Worm (Caenorhabditis elegans) whole organism, young adult: ENCODE measurements around the gene trpp-9.

Source experiments
- B0261.1 ChIP-seq: sonication (generic microtip); optimal IDR thresholded peaks from 2 replicates; lab custom pipeline; 2016; ENCODE audit warnings: mild to moderate bottlenecking, missing genetic modification characterization, moderate library complexity, missing compliant biosample characterization
- B0336.3 ChIP-seq: fragments of 200-800 bp; sonication (Bioruptor generic); IDR thresholded peaks from 2 replicates; pipeline ENCODE4 v1.3.6; 2022; ENCODE audit warnings: missing genetic modification characterization, missing compliant biosample characterization
- C06A6.2 ChIP-seq: fragments of 200-800 bp; sonication (Bioruptor generic); conservative IDR thresholded peaks from 2 replicates; pipeline ENCODE4 v1.3.6; 2022; ENCODE audit warnings: missing genetic modification characterization, missing compliant biosample characterization
- D2030.7 ChIP-seq: fragments of 200-800 bp; sonication (Bioruptor generic); IDR thresholded peaks from 2 replicates; pipeline ENCODE4 v1.3.6; 2022; ENCODE audit warnings: missing genetic modification reagents, missing genetic modification characterization, missing compliant biosample characterization
- F33H1.4 ChIP-seq: fragments of 200-800 bp; sonication (Bioruptor generic); IDR thresholded peaks from 2 replicates; pipeline ENCODE4 v1.3.6; 2022; ENCODE audit warnings: missing genetic modification reagents, missing genetic modification characterization, missing compliant biosample characterization
- F52B5.7 ChIP-seq: sonication (generic microtip); optimal IDR thresholded peaks from 2 replicates; lab custom pipeline; 2016; ENCODE audit warnings: mild to moderate bottlenecking, missing genetic modification characterization, missing compliant biosample characterization
- Y53G8AR.9 ChIP-seq: fragments of 200-800 bp; sonication (Bioruptor generic); conservative IDR thresholded peaks from 2 replicates; pipeline ENCODE4 v1.3.6; 2022; ENCODE audit warnings: missing genetic modification reagents, missing genetic modification characterization, missing compliant biosample characterization
- Y56A3A.18 ChIP-seq: fragments of 200-800 bp; sonication (Bioruptor generic); IDR thresholded peaks from 2 replicates; pipeline ENCODE4 v1.3.6; 2022; ENCODE audit warnings: missing genetic modification reagents, missing genetic modification characterization, missing compliant biosample characterization
- Y67H2A.10 ChIP-seq: fragments of 200-800 bp; sonication (Bioruptor generic); conservative IDR thresholded peaks from 2 replicates; pipeline ENCODE4 v1.3.6; 2022; ENCODE audit warnings: missing genetic modification reagents, missing genetic modification characterization, missing compliant biosample characterization
- Y79H2A.3 ChIP-seq: fragments of 200-800 bp; sonication (Bioruptor generic); conservative IDR thresholded peaks from 2 replicates; pipeline ENCODE4 v1.3.6; 2022; ENCODE audit warnings: missing genetic modification reagents, missing genetic modification characterization, missing compliant biosample characterization
- Y95B8A.8 ChIP-seq: fragments of 200-800 bp; sonication (Bioruptor generic); IDR thresholded peaks from 2 replicates; pipeline ENCODE4 v1.3.6; 2022; ENCODE audit warnings: missing genetic modification reagents, missing genetic modification characterization, missing compliant biosample characterization
- ama-1 ChIP-seq, 3 experiments: fragments of 150-350 bp in 1 of 3; sonication (generic microtip) in 2 of 3; optimal IDR thresholded peaks; 2 replicates each; lab custom pipeline; 2014 to 2018; ENCODE audit warnings: missing biosample characterization in 2 of 3, missing genetic modification characterization in 2 of 3, missing genetic modification reagents in 2 of 3
- aptf-3 ChIP-seq: fragments of 200-800 bp; sonication (Bioruptor generic); IDR thresholded peaks from 2 replicates; pipeline ENCODE4 v1.3.6; 2022; ENCODE audit warnings: missing genetic modification characterization, missing compliant biosample characterization
- athp-1 ChIP-seq: sonication (generic microtip); optimal IDR thresholded peaks from 2 replicates; lab custom pipeline; 2017; ENCODE audit warnings: mild to moderate bottlenecking, missing genetic modification characterization, missing compliant biosample characterization
- cebp-1 ChIP-seq, 2 experiments: fragments of 200-800 bp in 1 of 2; sonication (Bioruptor generic) in 1 of 2; sonication (generic microtip) in 1 of 2; IDR thresholded peaks in 1 of 2; optimal IDR thresholded peaks in 1 of 2; 2 replicates each; pipeline versions ENCODE4 v1.3.6 to Lab custom; 2017 to 2022; ENCODE audit warnings: missing compliant biosample characterization in 2 of 2, missing genetic modification characterization in 2 of 2, mild to moderate bottlenecking in 1 of 2, missing genetic modification reagents in 1 of 2, moderate library complexity in 1 of 2
- ceh-100 ChIP-seq: fragments of 200-800 bp; sonication (Bioruptor generic); IDR thresholded peaks from 2 replicates; pipeline ENCODE4 v1.3.6; 2022; ENCODE audit warnings: missing genetic modification reagents, missing genetic modification characterization, missing compliant biosample characterization
- chd-7 ChIP-seq: sonication (generic microtip); optimal IDR thresholded peaks from 2 replicates; lab custom pipeline; 2016; ENCODE audit warnings: mild to moderate bottlenecking, missing genetic modification characterization, moderate library complexity, missing compliant biosample characterization
- dox-1 ChIP-seq: fragments of 200-800 bp; sonication (Bioruptor generic); IDR thresholded peaks from 2 replicates; pipeline ENCODE4 v1.3.6; 2022; ENCODE audit warnings: missing genetic modification reagents, missing genetic modification characterization, missing compliant biosample characterization
- egl-44 ChIP-seq: fragments of 200-800 bp; sonication (Bioruptor generic); IDR thresholded peaks from 2 replicates; pipeline ENCODE4 v1.3.6; 2022; ENCODE audit warnings: missing genetic modification reagents, missing genetic modification characterization, missing compliant biosample characterization
- ekl-4 ChIP-seq: fragments of 200-800 bp; sonication (Bioruptor generic); IDR thresholded peaks from 2 replicates; pipeline ENCODE4 v1.3.6; 2022; ENCODE audit warnings: missing genetic modification reagents, missing genetic modification characterization, missing compliant biosample characterization
- fkh-3 ChIP-seq: sonication (generic microtip); optimal IDR thresholded peaks from 2 replicates; lab custom pipeline; 2016; ENCODE audit warnings: mild to moderate bottlenecking, missing genetic modification characterization, missing compliant biosample characterization
- hlh-26 ChIP-seq: fragments of 200-800 bp; sonication (Bioruptor generic); conservative IDR thresholded peaks from 2 replicates; pipeline ENCODE4 v1.3.6; 2022; ENCODE audit warnings: missing genetic modification reagents, missing genetic modification characterization, missing compliant biosample characterization
- hmg-1.2 ChIP-seq: fragments of 200-800 bp; sonication (Bioruptor generic); IDR thresholded peaks from 2 replicates; pipeline ENCODE4 v1.3.6; 2022; ENCODE audit warnings: missing genetic modification reagents, missing genetic modification characterization, missing compliant biosample characterization
- hsf-1 ChIP-seq: fragments of 200-800 bp; sonication (Bioruptor generic); IDR thresholded peaks from 2 replicates; pipeline ENCODE4 v1.3.6; 2022; ENCODE audit warnings: missing genetic modification reagents, missing genetic modification characterization, missing compliant biosample characterization
- lag-1 ChIP-seq: fragments of 200-800 bp; sonication (Bioruptor generic); IDR thresholded peaks from 2 replicates; pipeline ENCODE4 v1.3.6; 2022; ENCODE audit warnings: missing genetic modification reagents, missing genetic modification characterization, missing compliant biosample characterization
- lin-26 ChIP-seq: fragments of 200-800 bp; sonication (Bioruptor generic); IDR thresholded peaks from 2 replicates; pipeline ENCODE4 v1.3.6; 2022; ENCODE audit warnings: missing genetic modification reagents, missing genetic modification characterization, missing compliant biosample characterization
- lin-35 ChIP-seq, 3 experiments: fragments of 150-350 bp in 2 of 3; sonication (generic microtip) in 1 of 3; optimal IDR thresholded peaks; 2 replicates each; lab custom pipeline; 2014 to 2018; ENCODE audit warnings: missing biosample characterization in 3 of 3, missing genetic modification characterization in 3 of 3, missing genetic modification reagents in 3 of 3
- lin-40 ChIP-seq: sonication (generic microtip); optimal IDR thresholded peaks from 2 replicates; lab custom pipeline; 2016; ENCODE audit warnings: missing genetic modification characterization, mild to moderate bottlenecking, missing compliant biosample characterization, missing genotype, missing genetic modification reagents
- lin-54 ChIP-seq: fragments of 200-800 bp; sonication (Bioruptor generic); optimal IDR thresholded peaks from 2 replicates; lab custom pipeline; 2018; ENCODE audit warnings: mild to moderate bottlenecking, missing genetic modification characterization, missing compliant biosample characterization
- madf-10 ChIP-seq: sonication (generic microtip); optimal IDR thresholded peaks from 2 replicates; lab custom pipeline; 2016; ENCODE audit warnings: mild to moderate bottlenecking, missing genetic modification characterization, missing compliant biosample characterization
- mcd-1 ChIP-seq: fragments of 200-800 bp; sonication (Bioruptor generic); IDR thresholded peaks from 2 replicates; pipeline ENCODE4 v1.3.6; 2022; ENCODE audit warnings: missing genetic modification reagents, missing genetic modification characterization, missing compliant biosample characterization
- nfyb-1 ChIP-seq: fragments of 200-800 bp; sonication (Bioruptor generic); IDR thresholded peaks from 2 replicates; pipeline ENCODE4 v1.3.6; 2022; ENCODE audit warnings: missing genetic modification reagents, missing genetic modification characterization, missing compliant biosample characterization
- pbrm-1 ChIP-seq: fragments of 200-800 bp; sonication (Bioruptor generic); IDR thresholded peaks from 2 replicates; pipeline ENCODE4 v1.3.6; 2022; ENCODE audit warnings: missing genetic modification reagents, missing genetic modification characterization, missing compliant biosample characterization
- rcor-1 ChIP-seq: fragments of 200-800 bp; sonication (Bioruptor generic); IDR thresholded peaks from 2 replicates; pipeline ENCODE4 v1.3.6; 2022; ENCODE audit warnings: missing genetic modification reagents, missing genetic modification characterization, missing compliant biosample characterization
- snpc-4 ChIP-seq, 5 experiments: fragments of 150-350 bp in 1 of 5; sonication (generic microtip) in 4 of 5; optimal IDR thresholded peaks; 2 replicates each; lab custom pipeline; 2014 to 2018; ENCODE audit warnings: missing genetic modification characterization in 5 of 5, missing biosample characterization in 3 of 5, antibody characterized with exemption in 2 of 5, mild to moderate bottlenecking in 2 of 5, missing compliant biosample characterization in 2 of 5, missing genotype in 2 of 5, moderate library complexity in 2 of 5, missing genetic modification reagents in 1 of 5
- zfh-2 ChIP-seq: fragments of 200-800 bp; sonication (Bioruptor generic); conservative IDR thresholded peaks from 2 replicates; pipeline ENCODE4 v1.3.6; 2022; ENCODE audit warnings: missing genetic modification reagents, missing genetic modification characterization, missing compliant biosample characterization
- zim-3 ChIP-seq: sonication (generic microtip); optimal IDR thresholded peaks from 2 replicates; lab custom pipeline; 2017; ENCODE audit warnings: mild to moderate bottlenecking, missing genetic modification characterization, moderate library complexity, missing compliant biosample characterization
- ztf-18 ChIP-seq: sonication (generic microtip); optimal IDR thresholded peaks from 2 replicates; lab custom pipeline; 2016; ENCODE audit warnings: missing genotype, mild to moderate bottlenecking, missing genetic modification characterization, missing compliant biosample characterization
- ztf-22 ChIP-seq: fragments of 200-800 bp; sonication (Bioruptor generic); optimal IDR thresholded peaks from 2 replicates; lab custom pipeline; 2018; ENCODE audit warnings: mild to moderate bottlenecking, missing genetic modification characterization, moderate library complexity, missing compliant biosample characterization
- ztf-26 ChIP-seq: sonication (generic microtip); optimal IDR thresholded peaks from 2 replicates; lab custom pipeline; 2017; ENCODE audit warnings: missing genetic modification characterization, missing compliant biosample characterization
- ztf-6 ChIP-seq: fragments of 200-800 bp; sonication (Bioruptor generic); IDR thresholded peaks from 2 replicates; pipeline ENCODE4 v1.3.6; 2022; ENCODE audit warnings: missing genetic modification reagents, missing genetic modification characterization, missing compliant biosample characterization

Gene trpp-9

DNA sequence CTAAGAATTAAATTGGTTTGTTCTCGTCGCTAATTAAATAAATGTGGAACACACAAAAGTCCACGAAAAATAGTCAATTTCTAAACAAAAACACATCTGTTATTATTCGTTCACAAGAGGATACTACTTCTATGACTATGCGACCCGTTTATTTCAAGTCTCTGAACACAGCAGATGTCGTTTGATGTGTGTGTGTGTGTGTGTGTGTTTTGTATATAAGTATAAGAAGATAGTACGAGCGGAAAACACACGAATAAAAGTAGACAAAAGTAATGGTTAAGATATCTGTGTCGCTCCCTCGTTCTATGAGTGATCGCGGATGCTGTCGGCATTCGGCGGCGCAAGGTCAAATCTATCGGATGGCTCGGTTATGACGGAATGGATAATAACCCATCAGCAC lies 35.1 kb downstream of the trpp-9 start:
- TF ChIP-seq mcd-1 (GFP tag; lab: Robert Waterston, UW), result no peak
- no peak for TF ChIP-seq egl-44 (GFP tag; lab: Robert Waterston, UW)
- TF ChIP-seq lin-54, result no peak
- no peak for TF ChIP-seq ekl-4 (GFP tag; lab: Robert Waterston, UW)
- no peak for TF ChIP-seq ama-1 (optimal IDR thresholded peaks at IDR 0.05; lab: Kevin White, UChicago)
- TF ChIP-seq ama-1 (GFP tag; optimal IDR thresholded peaks at IDR 0.05; lab: Kevin White, UChicago), result no peak

DNA sequence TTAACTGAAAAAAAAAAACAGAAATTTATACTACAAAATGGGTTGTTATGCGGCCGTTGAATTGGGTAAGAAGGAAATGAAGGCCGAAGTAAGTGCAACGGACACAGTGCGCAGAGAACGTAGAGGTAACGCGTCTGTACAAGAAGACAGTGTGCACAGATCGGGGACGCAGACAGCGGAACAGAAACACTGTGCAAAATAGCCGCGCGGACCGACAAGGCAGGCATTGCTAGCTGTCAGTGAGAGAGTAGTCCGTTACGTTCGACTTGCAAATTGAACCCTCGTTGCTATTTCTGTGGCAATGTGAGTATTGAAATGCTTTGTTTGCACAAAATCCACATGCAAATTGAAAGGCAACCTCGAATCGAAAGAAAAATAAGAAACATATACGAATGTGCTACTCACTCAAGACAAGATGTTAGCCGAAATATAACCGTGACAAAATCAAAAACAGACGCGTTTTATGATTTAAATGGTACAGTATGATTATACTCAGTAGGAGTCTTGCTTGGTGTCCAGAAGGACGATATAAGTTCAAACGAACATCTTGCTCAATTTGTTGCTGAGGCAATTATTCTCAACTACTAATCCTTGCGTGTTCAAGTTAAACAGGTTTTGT lies 36.9 kb downstream of the trpp-9 start:
- TF ChIP-seq aptf-3 (GFP tag; lab: Robert Waterston, UW), result 0 out of 2 replicates have a peak, but pooled peaks have one; percentile 23
- TF ChIP-seq athp-1 (tag; lab: Kevin White, UChicago), result no peak
- TF ChIP-seq pbrm-1, result no peak
- TF ChIP-seq cebp-1 (GFP tag; IDR thresholded peaks at IDR 0.05; lab: Robert Waterston, UW), result no peak
- TF ChIP-seq cebp-1 (tag; optimal IDR thresholded peaks at IDR 0.05; lab: Kevin White, UChicago), result no peak
- no peak for TF ChIP-seq hlh-26 (GFP tag; lab: Robert Waterston, UW)
- TF ChIP-seq lin-26 (GFP tag; lab: Robert Waterston, UW), result 0 out of 2 replicates have a peak, but pooled peaks have one; percentile 33
- TF ChIP-seq, all 124 proteins: peak for 2

DNA sequence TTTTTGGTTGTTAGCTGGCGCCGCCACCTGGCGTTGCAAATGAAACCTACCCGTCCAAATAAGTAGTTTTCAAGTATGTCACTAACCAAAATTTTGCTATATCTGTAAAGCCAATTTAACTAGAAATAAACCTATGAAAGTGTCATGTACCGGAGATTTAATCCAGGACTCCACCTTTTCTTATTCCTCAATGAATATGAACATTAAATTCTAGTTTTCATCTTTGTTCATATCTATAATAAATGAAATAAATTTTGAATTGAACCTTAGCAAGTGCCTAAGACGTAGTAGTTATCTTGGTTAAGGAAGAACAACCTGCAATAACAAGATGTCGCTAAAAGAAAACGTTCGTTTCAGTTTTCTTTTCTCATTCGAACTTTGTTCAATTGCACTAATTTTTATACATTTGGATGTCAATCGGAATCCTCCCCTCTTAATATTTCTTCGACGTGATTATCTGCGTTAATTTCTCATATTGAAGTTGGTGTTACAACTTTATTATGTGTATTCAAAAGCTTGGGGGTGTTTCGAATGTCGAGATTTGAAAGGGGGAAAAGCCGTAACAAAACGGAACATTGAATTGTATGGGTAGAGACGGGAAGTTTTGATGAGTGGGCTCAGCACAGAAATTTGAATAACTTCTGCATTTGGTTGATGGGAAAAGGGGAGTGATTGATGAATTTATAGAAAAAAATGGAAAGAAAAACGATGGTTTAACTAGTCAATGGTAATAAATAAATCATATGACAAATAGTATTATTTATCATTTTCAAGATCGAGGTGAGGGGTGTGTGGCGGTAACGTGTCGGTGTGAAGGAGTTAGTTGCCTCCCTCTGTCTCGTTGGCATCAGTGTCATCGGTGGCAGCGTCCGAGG lies 39.7 kb downstream of the trpp-9 start:
- peak; percentile 26 for TF ChIP-seq athp-1 (tag; lab: Kevin White, UChicago)
- TF ChIP-seq lin-40, result peak; percentile 85
- peak; percentile 15; the same call in 1 of the 2 replicates for TF ChIP-seq hsf-1 (GFP tag; lab: Robert Waterston, UW)
- no peak for TF ChIP-seq D2030.7 (GFP tag; lab: Robert Waterston, UW)
- TF ChIP-seq B0261.1 (tag; lab: Kevin White, UChicago), result peak; percentile 4
- 0 out of 2 replicates have a peak, but pooled peaks have one; percentile 53 for TF ChIP-seq C06A6.2
- peak; percentile 60; the same call in 1 of the 2 replicates for TF ChIP-seq Y95B8A.8 (GFP tag; lab: Robert Waterston, UW)
- peak; percentile 9 for TF ChIP-seq ztf-18
- TF ChIP-seq ceh-100, result peak; percentile 8; the same call in 1 of the 2 replicates
- TF ChIP-seq ztf-22 (GFP tag; lab: Kevin White, UChicago), result no peak
- peak; percentile 53; the same call in 1 of the 2 replicates for TF ChIP-seq nfyb-1 (GFP tag; lab: Robert Waterston, UW)
- TF ChIP-seq zfh-2 (GFP tag; lab: Robert Waterston, UW), result no peak
- peak; percentile 11; the same call in 1 of the 2 replicates for TF ChIP-seq rcor-1 (GFP tag; lab: Robert Waterston, UW)
- peak; percentile 86 for TF ChIP-seq B0336.3
- TF ChIP-seq snpc-4 (GFP tag; optimal IDR thresholded peaks at IDR 0.05; lab: Kevin White, UChicago), result no peak
- TF ChIP-seq snpc-4 (tag; optimal IDR thresholded peaks at IDR 0.05; lab: Kevin White, UChicago), result no peak
- TF ChIP-seq fkh-3 (tag; lab: Kevin White, UChicago), result peak; percentile 67
- TF ChIP-seq ztf-6 (GFP tag; lab: Robert Waterston, UW), result no peak
- no peak for TF ChIP-seq lag-1 (GFP tag; lab: Robert Waterston, UW)
- no peak for TF ChIP-seq F33H1.4 (GFP tag; lab: Robert Waterston, UW)
- TF ChIP-seq hmg-1.2 (GFP tag; lab: Robert Waterston, UW), result peak; percentile 15; the same call in 1 of the 2 replicates
- 0 out of 2 replicates have a peak, but pooled peaks have one; percentile 51 for TF ChIP-seq Y79H2A.3
- peak in 1 of 3 experiments; percentile 56 for TF ChIP-seq lin-35 (GFP tag; optimal IDR thresholded peaks at IDR 0.05; lab: Kevin White, UChicago)
- TF ChIP-seq Y53G8AR.9, result peak; percentile 81
- TF ChIP-seq madf-10 (tag; lab: Kevin White, UChicago), result peak; percentile 66
- peak; percentile 60 for TF ChIP-seq ztf-26 (tag; lab: Kevin White, UChicago)
- peak; percentile 82 for TF ChIP-seq F52B5.7
- peak; percentile 92 for TF ChIP-seq Y56A3A.18 (GFP tag; lab: Robert Waterston, UW)
- no peak for TF ChIP-seq dox-1 (GFP tag; lab: Robert Waterston, UW)
- peak; percentile 23 for TF ChIP-seq chd-7
- TF ChIP-seq Y67H2A.10 (GFP tag; lab: Robert Waterston, UW), result no peak
- TF ChIP-seq zim-3 (tag; lab: Kevin White, UChicago), result no peak
